Worm (Caenorhabditis elegans) whole organism, L4/young adult: ENCODE results near the gene F19G12.9.
"Not testable (repeated sequence)": the region's sequence is repeated elsewhere in the genome, so short reads cannot be mapped to it uniquely, and the experiment has no call there.

Source experiments
- W03F9.2 ChIP-seq: fragments of 150-350 bp; optimal IDR thresholded peaks from 2 replicates; lab custom pipeline; 2014; ENCODE audit warnings: missing biosample characterization, missing genetic modification characterization
- dao-5 ChIP-seq: sonication (generic microtip); optimal IDR thresholded peaks from 2 replicates; lab custom pipeline; 2016; ENCODE audit warnings: missing genotype, missing genetic modification characterization, moderate library complexity, missing compliant biosample characterization
- him-1 ChIP-seq: sonication (generic microtip); optimal IDR thresholded peaks from 2 replicates; lab custom pipeline; 2016; ENCODE audit warnings: missing genotype, missing genetic modification reagents, missing genetic modification characterization, missing compliant biosample characterization

The F19G12.9 gene

ce11 chrX:1401259-1401658 lies 17.8 kb upstream of the F19G12.9 start, which contains the start of gene ZK402.5:
Gene ZK402.5 (minus strand): TSS chrX:1401359.
- TF ChIP-seq him-1 (tag; lab: Kevin White, UChicago), result no peak
- TF ChIP-seq W03F9.2, result no peak
- no peak for TF ChIP-seq dao-5

- TF ChIP-seq W03F9.2; him-1 (tag; lab: Kevin White, UChicago); dao-5: not testable (repeated sequence)
Observed at ce11 chrX:1403444-1403843, 15.6 kb upstream of the F19G12.9 start, which contains the start of gene ZK402.2. Gene ZK402.2 (plus strand): TSS chrX:1403744.

ce11 chrX:1403971-1404370 lies 15.0 kb upstream of the F19G12.9 start, which contains the start of gene ZK402.1:
Gene ZK402.1 (plus strand): TSS chrX:1404271.
- TF ChIP-seq W03F9.2; him-1 (tag; lab: Kevin White, UChicago); dao-5: not testable (repeated sequence)

- TF ChIP-seq dao-5 (no peak), him-1 (tag; lab: Kevin White, UChicago) (no peak), W03F9.2 (no peak)
Observed at ce11 chrX:1409224-1409623, 9.8 kb upstream of the F19G12.9 start.

ce11 chrX:1410552-1410951 lies 8.5 kb upstream of the F19G12.9 start, which contains the start of gene abu-2:
Gene abu-2 (minus strand): TSS chrX:1410652.
- TF ChIP-seq W03F9.2, result no peak
- no peak for TF ChIP-seq him-1 (tag; lab: Kevin White, UChicago)
- no peak for TF ChIP-seq dao-5

- TF ChIP-seq dao-5 (no peak), him-1 (tag; lab: Kevin White, UChicago) (no peak), W03F9.2 (no peak)
Observed at ce11 chrX:1412844-1413243, 6.2 kb upstream of the F19G12.9 start, which contains the start of gene srh-19. Gene srh-19 (plus strand): TSS chrX:1413144.

- TF ChIP-seq dao-5 (no peak), W03F9.2 (no peak), him-1 (tag; lab: Kevin White, UChicago) (no peak)
Observed at ce11 chrX:1416776-1417354, 2.1 kb upstream of the F19G12.9 start, which contains the start of the genes F19G12.4 and F19G12.8. Gene F19G12.4 (plus strand): TSS chrX:1417304. Gene F19G12.8 (plus strand): TSS chrX:1417320.

ce11 chrX:1420524-1420923 lies 1.5 kb downstream of the F19G12.9 start:
- no peak for TF ChIP-seq him-1 (tag; lab: Kevin White, UChicago)
- TF ChIP-seq W03F9.2, result no peak
- no peak for TF ChIP-seq dao-5

- TF ChIP-seq dao-5, result no peak
- no peak for TF ChIP-seq W03F9.2
- TF ChIP-seq him-1 (tag; lab: Kevin White, UChicago), result no peak
Observed at ce11 chrX:1424509-1424908, 5.5 kb downstream of the F19G12.9 start, which contains the start of gene F19G12.3. Gene F19G12.3 (plus strand): TSS chrX:1424809.

- TF ChIP-seq dao-5, result no peak
- TF ChIP-seq W03F9.2, result no peak
Observed at ce11 chrX:1426425-1426824, 7.4 kb downstream of the F19G12.9 start, which contains the start of gene F19G12.11. Gene F19G12.11 (minus strand): TSS chrX:1426525.

- not testable (repeated sequence) for TF ChIP-seq W03F9.2; dao-5; him-1 (tag; lab: Kevin White, UChicago)
Observed at ce11 chrX:1430707-1431106, 11.7 kb downstream of the F19G12.9 start, which contains the start of gene F19G12.1. Gene F19G12.1 (plus strand): TSS chrX:1431007.

- no peak for TF ChIP-seq dao-5
- TF ChIP-seq W03F9.2, result no peak
- no peak for TF ChIP-seq him-1 (tag; lab: Kevin White, UChicago)
Observed at ce11 chrX:1437097-1437496, 18.1 kb downstream of the F19G12.9 start.

ce11 chrX:1438925-1439324 lies 19.9 kb downstream of the F19G12.9 start:
- TF ChIP-seq dao-5, result no peak
- TF ChIP-seq him-1 (tag; lab: Kevin White, UChicago), result no peak
- no peak for TF ChIP-seq W03F9.2

- TF ChIP-seq him-1 (tag; lab: Kevin White, UChicago) (no peak), dao-5 (no peak), W03F9.2 (no peak)
Observed at ce11 chrX:1440161-1440560, 21.1 kb downstream of the F19G12.9 start, which contains the start of gene sedl-1. Gene sedl-1 (minus strand): TSS chrX:1440261.

- no peak for TF ChIP-seq W03F9.2
- no peak for TF ChIP-seq him-1 (tag; lab: Kevin White, UChicago)
- TF ChIP-seq dao-5, result no peak
Observed at ce11 chrX:1441602-1442183, 22.7 kb downstream of the F19G12.9 start.
